Fruit fly (Drosophila melanogaster): ENCODE data around the gene Alp9.

The Alp9 gene

dm6 chr3L:5635237-5636025, 40.1 kb downstream of the Alp9 start (continued):
- TF ChIP-seq esn (GFP tag; optimal IDR thresholded peaks at IDR 0.05) = peak; percentile 18
- peak; percentile 50 for TF ChIP-seq Sox14 (GFP tag; optimal IDR thresholded peaks at IDR 0.05)
- peak; percentile 7 for TF ChIP-seq Eip75B (GFP tag; optimal IDR thresholded peaks at IDR 0.05)
- peak; percentile 52 for TF ChIP-seq OdsH (GFP tag; optimal IDR thresholded peaks at IDR 0.05)
- TF ChIP-seq dsx (GFP tag; optimal IDR thresholded peaks at IDR 0.05; ENCODE audit: poor library complexity, severe bottlenecking) = peak; percentile 9
- TF ChIP-seq CG4318 (GFP tag; optimal IDR thresholded peaks at IDR 0.05) = peak; percentile 6
- TF ChIP-seq spab (GFP tag; optimal IDR thresholded peaks at IDR 0.05) = peak; percentile 31
- peak; percentile 33 for TF ChIP-seq CG6808 (GFP tag; optimal IDR thresholded peaks at IDR 0.05)
- TF ChIP-seq CG11294 (GFP tag; IDR thresholded peaks at IDR 0.05) = no peak
- peak; percentile 34; the same call in 1 of the 3 replicates for TF ChIP-seq eg (GFP tag; IDR thresholded peaks at IDR 0.05)
- peak; percentile 21 for TF ChIP-seq dac (GFP tag; optimal IDR thresholded peaks at IDR 0.05)
- peak; percentile 13 for TF ChIP-seq Smox (GFP tag; optimal IDR thresholded peaks at IDR 0.05)
- peak; percentile 29 for TF ChIP-seq CG34406 (GFP tag; optimal IDR thresholded peaks at IDR 0.05)
- TF ChIP-seq ss (GFP tag; optimal IDR thresholded peaks at IDR 0.05) = peak in 1 of 2 experiments; percentile 41
- TF ChIP-seq acj6 (GFP tag; optimal IDR thresholded peaks at IDR 0.05) = peak; percentile 36
- TF ChIP-seq Sox15 (GFP tag; optimal IDR thresholded peaks at IDR 0.05) = peak; percentile 21
- peak; percentile 19 for TF ChIP-seq lz (GFP tag; optimal IDR thresholded peaks at IDR 0.05)
- no peak for TF ChIP-seq CG6854 (GFP tag; optimal IDR thresholded peaks at IDR 0.05)

dm6 chr3L:5637477-5637876, 42.1 kb downstream of the Alp9 start:
- TF ChIP-seq CG7368 (GFP tag; optimal IDR thresholded peaks at IDR 0.05) (no peak), CG3919 (GFP tag; optimal IDR thresholded peaks at IDR 0.05) (peak; percentile 51), fd59A (GFP tag; optimal IDR thresholded peaks at IDR 0.05) (peak; percentile 29), OdsH (GFP tag; optimal IDR thresholded peaks at IDR 0.05) (peak; percentile 38), Eip75B (GFP tag; optimal IDR thresholded peaks at IDR 0.05) (peak; percentile 73), CG6808 (GFP tag; optimal IDR thresholded peaks at IDR 0.05) (peak; percentile 65), eg (GFP tag; IDR thresholded peaks at IDR 0.05) (no peak), Smox (GFP tag; optimal IDR thresholded peaks at IDR 0.05) (peak; percentile 46), salr (GFP tag; optimal IDR thresholded peaks at IDR 0.05) (peak in 1 of 2 experiments; percentile 28), Ets21C (GFP tag; optimal IDR thresholded peaks at IDR 0.05) (peak; percentile 8), CG6276 (GFP tag; optimal IDR thresholded peaks at IDR 0.05) (no peak), svp (GFP tag) (peak; percentile 85), CG10631 (GFP tag; optimal IDR thresholded peaks at IDR 0.05) (peak; percentile 44), Eip78C (GFP tag) (peak; percentile 90), Gug (GFP tag; IDR thresholded peaks at IDR 0.05) (no peak), Met (GFP tag; optimal IDR thresholded peaks at IDR 0.05) (peak; percentile 69), CG6792 (GFP tag; optimal IDR thresholded peaks at IDR 0.05) (peak; percentile 50), fkh (GFP tag; optimal IDR thresholded peaks at IDR 0.05) (no peak), CG3032 (tag; optimal IDR thresholded peaks at IDR 0.05) (peak; percentile 61), CG10669 (GFP tag; optimal IDR thresholded peaks at IDR 0.05) (peak; percentile 63), achi (GFP tag; optimal IDR thresholded peaks at IDR 0.05) (peak; percentile 50), Ets96B (tag; optimal IDR thresholded peaks at IDR 0.05) (peak; percentile 58), fd85E (GFP tag; optimal IDR thresholded peaks at IDR 0.05) (no peak), Sox15 (GFP tag; optimal IDR thresholded peaks at IDR 0.05) (peak; percentile 20), Blimp-1 (GFP tag; optimal IDR thresholded peaks at IDR 0.05) (peak; percentile 51), CG9139 (GFP tag; optimal IDR thresholded peaks at IDR 0.05) (peak; percentile 32), Sox102F (GFP tag; optimal IDR thresholded peaks at IDR 0.05) (peak; percentile 66), CG1621 (tag; optimal IDR thresholded peaks at IDR 0.05) (peak; percentile 39), CG4318 (GFP tag; optimal IDR thresholded peaks at IDR 0.05) (peak; percentile 17), CG34406 (GFP tag; optimal IDR thresholded peaks at IDR 0.05) (peak; percentile 44), dsx (GFP tag; optimal IDR thresholded peaks at IDR 0.05; ENCODE audit: poor library complexity, severe bottlenecking) (peak; percentile 29), pdm3 (GFP tag; optimal IDR thresholded peaks at IDR 0.05) (peak; percentile 52), CG8319 (GFP tag; optimal IDR thresholded peaks at IDR 0.05) (peak; percentile 22), CG31627 (GFP tag; optimal IDR thresholded peaks at IDR 0.05) (peak; percentile 60), dac (GFP tag; optimal IDR thresholded peaks at IDR 0.05) (no peak), Hr4 (GFP tag; optimal IDR thresholded peaks at IDR 0.05) (peak; percentile 59), net (GFP tag; optimal IDR thresholded peaks at IDR 0.05) (no peak), spab (GFP tag; optimal IDR thresholded peaks at IDR 0.05) (peak; percentile 45), CG8119 (GFP tag; IDR thresholded peaks at IDR 0.05) (0 out of 3 replicates have a peak, but pooled peaks have one; percentile 31)
